Fruit fly (Drosophila melanogaster): Measurements from ENCODE around the gene CG5921.

DNA sequence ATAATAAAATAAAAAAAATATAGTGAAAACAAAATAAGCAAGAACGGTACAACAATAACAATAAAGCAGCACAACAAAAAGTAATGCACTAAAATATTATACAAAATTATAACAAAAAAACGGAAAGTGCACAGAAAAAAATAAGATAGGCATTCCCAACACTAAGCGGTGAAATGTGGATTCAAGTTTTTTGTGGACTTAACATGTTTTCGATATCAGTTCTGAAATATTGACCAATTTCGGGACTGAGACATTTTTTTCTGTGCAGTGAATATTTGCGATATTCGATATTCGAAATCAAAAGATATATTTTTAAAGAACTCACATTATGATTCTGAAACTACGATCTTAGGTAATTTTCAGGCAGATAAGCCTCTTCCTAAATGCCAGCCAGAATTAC lies 43.5 kb downstream of the CG5921 start:
- TF ChIP-seq CG7101 (tag; optimal IDR thresholded peaks at IDR 0.05) (no peak), tj (GFP tag; optimal IDR thresholded peaks at IDR 0.05) (no peak), kay (GFP tag; ENCODE audit: borderline replicate concordance) (no peak), CG12768 (GFP tag; optimal IDR thresholded peaks at IDR 0.05) (no peak), Crg-1 (GFP tag; optimal IDR thresholded peaks at IDR 0.05) (no peak), CG33017 (tag; optimal IDR thresholded peaks at IDR 0.05) (no peak)

Measured in whole organism, adult.